Worm (Caenorhabditis elegans): Measurements from ENCODE around the gene H06H21.11.

The H06H21.11 gene

DNA sequence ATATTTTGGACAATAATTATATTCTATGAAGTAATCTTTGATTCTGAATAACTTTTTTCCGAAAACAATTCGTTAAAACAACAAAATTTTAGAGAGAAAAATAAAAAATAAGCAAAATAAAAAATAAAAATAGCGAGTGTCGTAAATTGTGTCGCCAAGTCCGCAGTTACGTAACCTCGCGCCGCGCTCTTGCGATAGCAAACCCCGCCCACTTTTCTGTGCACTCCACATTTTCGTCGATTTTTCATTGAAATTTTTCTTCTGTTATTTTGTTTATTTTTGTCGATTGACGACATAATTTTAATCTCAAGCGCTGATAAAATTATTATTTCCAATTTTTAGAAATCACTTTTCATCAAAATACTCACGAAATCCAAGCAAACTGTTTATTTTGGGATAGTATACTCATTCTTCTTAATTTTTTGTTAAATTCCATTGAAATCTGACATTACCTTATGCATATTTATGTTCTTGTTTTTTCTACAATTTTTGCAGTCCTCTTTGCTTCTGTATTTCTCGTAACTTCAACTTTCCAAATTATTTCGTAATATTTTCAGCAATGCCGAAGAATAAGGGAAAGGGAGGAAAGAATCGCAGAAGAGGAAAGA, 3.4 kb upstream of the H06H21.11 start, which contains the start of gene eif-1.A (continued):
- TF ChIP-seq snpc-4 (GFP tag; optimal IDR thresholded peaks at IDR 0.05) (peak; percentile 33), snpc-4 (tag; optimal IDR thresholded peaks at IDR 0.05) (peak; percentile 0 to 84 (median 43)), lin-54 (GFP tag; optimal IDR thresholded peaks at IDR 0.05) (peak; percentile 23), F39B2.1 (GFP tag; IDR thresholded peaks at IDR 0.05) (no peak), snpc-1.1 (tag; optimal IDR thresholded peaks at IDR 0.05; ENCODE audit: insufficient read depth) (peak; percentile 20), ztf-18 (tag; optimal IDR thresholded peaks at IDR 0.05) (peak; percentile 15)

DNA sequence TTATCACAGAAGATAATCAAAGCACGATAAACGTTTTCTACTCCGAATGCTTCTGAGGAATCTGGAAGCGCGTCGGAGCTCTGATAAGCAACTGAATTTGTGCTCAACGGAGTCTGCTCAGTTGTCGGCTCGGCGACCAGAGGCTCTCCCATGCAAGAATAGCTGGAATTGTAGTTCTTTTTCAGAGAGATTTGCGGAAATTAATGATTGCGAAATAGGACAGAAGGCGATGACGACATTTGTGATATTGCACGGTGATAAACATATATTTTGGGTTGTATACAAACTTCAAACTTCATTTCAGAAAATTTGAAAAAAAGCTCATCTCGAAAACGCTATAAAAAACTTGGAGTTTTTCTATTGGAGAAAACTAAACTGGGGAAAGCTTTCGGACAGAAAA, 2.7 kb upstream of the H06H21.11 start, which contains the start of gene H06H21.37:
TSS of gene H06H21.37 (minus strand) at position 162 of the 400 bp plus-strand sequence.
- TF ChIP-seq ztf-3 (GFP tag; optimal IDR thresholded peaks at IDR 0.05) (no peak), ztf-25 (GFP tag; IDR thresholded peaks at IDR 0.05) (0 out of 2 replicates have a peak, but pooled peaks have one; percentile 10), Y67H2A.10 (GFP tag; conservative IDR thresholded peaks at IDR 0.05) (no peak), cebp-1 (GFP tag; IDR thresholded peaks at IDR 0.05) (peak; percentile 59; the same call in 1 of the 2 replicates), cebp-1 (tag; optimal IDR thresholded peaks at IDR 0.05) (peak; percentile 87), madf-10 (tag; optimal IDR thresholded peaks at IDR 0.05) (no peak), ztf-28 (GFP tag; IDR thresholded peaks at IDR 0.05) (no peak)

DNA sequence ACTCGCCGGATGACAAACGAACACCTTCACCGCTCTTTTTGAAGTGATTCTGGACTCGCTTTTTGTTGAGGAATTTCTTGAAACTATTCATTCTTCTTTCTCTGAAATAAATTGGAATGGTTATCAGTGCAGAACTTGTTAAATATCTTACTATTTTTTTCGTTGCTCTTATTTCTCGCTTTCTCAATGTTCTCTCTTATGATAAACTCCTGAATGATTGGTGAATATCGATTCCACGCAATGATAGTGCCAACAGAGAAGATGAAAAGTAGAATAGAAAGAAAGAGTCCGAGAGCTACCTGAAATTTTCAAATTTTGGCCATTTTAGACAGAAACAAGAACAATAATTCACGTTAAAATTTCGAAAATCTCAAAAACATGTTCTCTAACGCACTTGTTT, 2.3 kb upstream of the H06H21.11 start, which contains the start of gene ubxn-6:
TSS of gene ubxn-6 (minus strand) at position 101 of the 400 bp plus-strand sequence.
- TF ChIP-seq zfh-2 (GFP tag; conservative IDR thresholded peaks at IDR 0.05): no peak
- no peak for TF ChIP-seq sdz-38 (tag; optimal IDR thresholded peaks at IDR 0.05)
- no peak for TF ChIP-seq athp-1 (tag; optimal IDR thresholded peaks at IDR 0.05)
- no peak for TF ChIP-seq pha-4 (tag; optimal IDR thresholded peaks at IDR 0.05)
- no peak for TF ChIP-seq mcd-1 (GFP tag; IDR thresholded peaks at IDR 0.05)
- TF ChIP-seq repo-1 (tag; optimal IDR thresholded peaks at IDR 0.05): no peak

DNA sequence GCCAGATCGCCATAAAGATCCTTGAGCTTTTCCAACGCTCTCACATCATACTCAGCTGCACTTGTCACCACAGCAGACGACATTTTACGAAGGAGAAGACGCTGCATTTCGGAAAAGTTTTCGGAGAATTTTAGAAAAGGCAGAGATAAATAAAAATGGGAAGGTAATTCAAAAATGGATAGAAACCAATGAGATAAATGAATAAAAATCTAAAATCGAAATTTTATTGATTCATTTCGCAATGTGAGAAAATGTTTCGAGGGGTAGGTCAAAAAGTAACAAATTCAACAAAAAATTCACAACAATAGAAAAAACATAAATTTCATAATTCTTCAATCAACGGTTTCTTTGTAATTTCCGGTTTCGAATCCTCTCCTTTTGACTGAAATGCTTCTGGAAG, 633 bp downstream of the H06H21.11 start, which contains the start of gene dpf-5:
TSS of gene dpf-5 (minus strand) at position 101 of the 400 bp plus-strand sequence.
- peak; percentile 23 for TF ChIP-seq hrde-1 (tag; optimal IDR thresholded peaks at IDR 0.05; ENCODE audit: borderline replicate concordance)
- TF ChIP-seq hmg-1.2 (GFP tag; IDR thresholded peaks at IDR 0.05): no peak
- TF ChIP-seq attf-5 (GFP tag; optimal IDR thresholded peaks at IDR 0.05): no peak
- TF ChIP-seq ekl-4 (GFP tag; IDR thresholded peaks at IDR 0.05): 0 out of 2 replicates have a peak, but pooled peaks have one; percentile 20

DNA sequence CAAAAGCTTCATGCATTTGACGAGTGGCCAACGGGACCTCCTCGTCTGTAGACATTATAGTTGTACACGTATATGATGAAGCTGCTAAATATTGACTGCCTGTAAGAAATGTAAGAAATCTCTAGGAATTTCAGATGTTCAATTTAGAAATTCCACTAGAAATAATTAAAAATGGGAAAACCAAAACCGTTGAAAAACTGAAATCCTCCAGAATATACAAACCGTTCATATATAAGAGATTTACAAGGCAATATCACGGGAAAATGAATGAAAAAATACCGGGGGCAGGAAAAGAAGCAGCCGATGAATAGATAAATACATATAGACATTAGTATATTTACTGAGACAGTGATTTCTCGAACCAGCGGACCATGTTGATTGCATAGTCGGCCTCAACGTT, 4.6 kb downstream of the H06H21.11 start, which contains the start of gene dpf-7:
TSS of gene dpf-7 (minus strand) at position 101 of the 400 bp plus-strand sequence.
- TF ChIP-seq ceh-27 (GFP tag; optimal IDR thresholded peaks at IDR 0.05): no peak
- TF ChIP-seq B0261.1 (tag; optimal IDR thresholded peaks at IDR 0.05): no peak
- TF ChIP-seq attf-3 (GFP tag; conservative IDR thresholded peaks at IDR 0.05): no peak
- TF ChIP-seq F39B2.1 (GFP tag; IDR thresholded peaks at IDR 0.05): no peak
- TF ChIP-seq tlf-1 (GFP tag; optimal IDR thresholded peaks at IDR 0.05): no peak
- no peak for TF ChIP-seq zfh-2 (GFP tag; conservative IDR thresholded peaks at IDR 0.05)
- no peak for TF ChIP-seq gei-17 (GFP tag; optimal IDR thresholded peaks at IDR 0.05)
- no peak for TF ChIP-seq egrh-3 (GFP tag; IDR thresholded peaks at IDR 0.05)
- TF ChIP-seq nhr-80 (tag; optimal IDR thresholded peaks at IDR 0.05): no peak
- TF ChIP-seq K12H6.12 (tag; optimal IDR thresholded peaks at IDR 0.05): no peak
- no peak for TF ChIP-seq sea-2 (GFP tag; IDR thresholded peaks at IDR 0.05)
- no peak for TF ChIP-seq F33H1.4 (GFP tag; IDR thresholded peaks at IDR 0.05)
- TF ChIP-seq unc-130 (GFP tag; optimal IDR thresholded peaks at IDR 0.05): no peak
- TF ChIP-seq nhr-27 (tag; optimal IDR thresholded peaks at IDR 0.05): no peak
- no peak for TF ChIP-seq lir-1 (GFP tag; conservative IDR thresholded peaks at IDR 0.05)
- TF ChIP-seq madf-10 (tag; optimal IDR thresholded peaks at IDR 0.05): no peak
- no peak for TF ChIP-seq nhr-90 (tag; optimal IDR thresholded peaks at IDR 0.05)
- TF ChIP-seq ceh-91 (GFP tag; IDR thresholded peaks at IDR 0.05): no peak
- no peak for TF ChIP-seq F23B12.7 (tag; optimal IDR thresholded peaks at IDR 0.05; ENCODE audit: insufficient read depth)
- no peak for TF ChIP-seq repo-1 (tag; optimal IDR thresholded peaks at IDR 0.05)

Measured in whole organism, young adult.